Fruit fly (Drosophila melanogaster) S2 (cell line): ENCODE data around the gene CG43673.

Source experiments
- CG8478 ChIP-seq: fragments of >200 bp; optimal IDR thresholded peaks from 2 replicates; lab custom pipeline; 2018
- CTCF ChIP-seq, 2 experiments: fragments of >200 bp; optimal IDR thresholded peaks; 2 replicates each; lab custom pipeline; 2018

DNA sequence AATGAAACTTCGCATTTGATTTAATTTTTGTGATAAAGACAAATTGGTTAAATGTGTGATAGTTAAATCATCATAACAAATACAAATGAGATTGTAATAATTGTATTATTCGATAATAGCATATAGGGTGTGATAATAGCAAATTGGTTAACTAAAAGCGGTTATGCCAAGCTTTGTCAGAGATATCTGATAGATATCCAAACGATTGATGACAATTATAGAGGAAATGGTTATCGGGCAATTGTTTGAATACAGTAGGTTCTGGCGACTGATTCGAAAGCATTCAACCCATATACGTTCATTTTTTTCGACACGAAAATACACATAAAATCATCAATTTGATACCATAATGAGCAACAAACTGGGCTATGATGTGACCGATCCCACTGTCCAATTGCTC is 30.3 kb downstream of the CG43673 start, which contains the start of gene CG8509:
- TF ChIP-seq CG8478 (lab: Kevin White, UChicago) = no peak
- no peak for TF ChIP-seq CTCF (optimal IDR thresholded peaks at IDR 0.05; lab: Kevin White, UChicago)
